Fruit fly (Drosophila melanogaster): Measurements from ENCODE around the gene Pgam5.

The Pgam5 gene

DNA sequence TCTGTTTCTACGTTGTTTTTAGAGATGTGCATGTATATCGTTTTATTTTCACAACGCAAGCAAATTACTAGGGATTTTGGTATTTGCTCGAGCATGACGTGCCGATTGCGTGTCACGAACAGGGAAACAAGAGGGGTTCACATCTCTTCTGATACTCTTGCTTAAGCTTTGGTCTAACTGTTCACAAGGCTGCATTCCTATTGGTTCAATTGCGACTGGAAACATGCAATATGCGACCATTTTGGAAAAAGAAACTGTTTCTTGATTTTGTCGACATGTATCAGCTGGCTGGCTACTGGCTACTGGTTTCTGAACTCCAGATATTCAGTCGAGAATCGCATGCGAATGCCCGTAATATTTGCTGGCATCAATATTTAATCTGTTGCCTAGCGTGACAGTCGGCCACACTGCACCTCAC lies 6.8 kb upstream of the Pgam5 start, which contains the start of gene Coa8 (continued):
- TF ChIP-seq CG11085 (GFP tag; IDR thresholded peaks at IDR 0.05) (0 out of 2 replicates have a peak, but pooled peaks have one; percentile 14), D (optimal IDR thresholded peaks at IDR 0.05) (no peak), D (GFP tag; optimal IDR thresholded peaks at IDR 0.05) (no peak), Lim3 (GFP tag; IDR thresholded peaks at IDR 0.05) (no peak), CG8944 (GFP tag; optimal IDR thresholded peaks at IDR 0.05) (no peak), Atf-2 (GFP tag; optimal IDR thresholded peaks at IDR 0.05) (no peak), Six4 (GFP tag; optimal IDR thresholded peaks at IDR 0.05) (no peak), CG11695 (GFP tag; IDR thresholded peaks at IDR 0.05) (peak; percentile 49; the same call in 2 of the 3 replicates), CG6272 (GFP tag; IDR thresholded peaks at IDR 0.05) (0 out of 2 replicates have a peak, but pooled peaks have one; percentile 5), Poxn (GFP tag; IDR thresholded peaks at IDR 0.05) (0 out of 2 replicates have a peak, but pooled peaks have one; percentile 25), CG17361 (GFP tag; IDR thresholded peaks at IDR 0.05) (no peak; the same call in 2 of the 3 replicates), tio (GFP tag; optimal IDR thresholded peaks at IDR 0.05) (no peak), CG6689 (GFP tag; IDR thresholded peaks at IDR 0.05) (peak; percentile 25; the same call in 1 of the 2 replicates), CG5180 (GFP tag; optimal IDR thresholded peaks at IDR 0.05) (no peak), CG18476 (GFP tag; optimal IDR thresholded peaks at IDR 0.05) (no peak), bcd (GFP tag; optimal IDR thresholded peaks at IDR 0.05) (peak; percentile 37), ab (GFP tag; optimal IDR thresholded peaks at IDR 0.05) (no peak), ERR (GFP tag; optimal IDR thresholded peaks at IDR 0.05) (peak; percentile 23), dan (GFP tag; IDR thresholded peaks at IDR 0.05) (no peak), Elba2 (GFP tag; optimal IDR thresholded peaks at IDR 0.05) (peak; percentile 22), kni (GFP tag; optimal IDR thresholded peaks at IDR 0.05) (no peak), CG10147 (GFP tag; optimal IDR thresholded peaks at IDR 0.05) (peak; percentile 3), CG7987 (GFP tag; optimal IDR thresholded peaks at IDR 0.05) (no peak), CG11560 (tag; IDR thresholded peaks at IDR 0.05) (no peak), Pdp1 (GFP tag; optimal IDR thresholded peaks at IDR 0.05) (peak; percentile 49 to 75), CG9609 (GFP tag; optimal IDR thresholded peaks at IDR 0.05) (peak; percentile 66), B-H2 (GFP tag; optimal IDR thresholded peaks at IDR 0.05) (peak; percentile 9), CG4424 (GFP tag; optimal IDR thresholded peaks at IDR 0.05) (peak; percentile 4), HLHmδ (GFP tag; optimal IDR thresholded peaks at IDR 0.05) (no peak), CG8290 (GFP tag; optimal IDR thresholded peaks at IDR 0.05) (peak; percentile 13), CG8290 (tag; optimal IDR thresholded peaks at IDR 0.05) (peak; percentile 62 to 77), Myb (GFP tag; optimal IDR thresholded peaks at IDR 0.05) (peak; percentile 26), Bgb (GFP tag; IDR thresholded peaks at IDR 0.05; ENCODE audit: partially characterized antibody) (peak; percentile 39; the same call in 1 of the 2 replicates), sens (GFP tag) (peak; percentile 81), Doc3 (GFP tag; IDR thresholded peaks at IDR 0.05; ENCODE audit: partially characterized antibody) (peak; percentile 34), ro (GFP tag; IDR thresholded peaks at IDR 0.05) (no peak), vvl (GFP tag; IDR thresholded peaks at IDR 0.05) (no peak; the same call in 1 of the 2 replicates), Antp (GFP tag; optimal IDR thresholded peaks at IDR 0.05) (peak; percentile 47), CG17328 (GFP tag; IDR thresholded peaks at IDR 0.05) (0 out of 2 replicates have a peak, but pooled peaks have one; percentile 15), ATbp (GFP tag; optimal IDR thresholded peaks at IDR 0.05) (no peak), CG3995 (GFP tag; optimal IDR thresholded peaks at IDR 0.05) (peak; percentile 30), Ets65A (GFP tag) (peak; percentile 93), Deaf1 (tag; optimal IDR thresholded peaks at IDR 0.05) (no peak), CG4328 (GFP tag; optimal IDR thresholded peaks at IDR 0.05) (no peak), insv (GFP tag; optimal IDR thresholded peaks at IDR 0.05) (peak in 1 of 2 experiments; percentile 25), HLH54F (GFP tag; optimal IDR thresholded peaks at IDR 0.05) (peak; percentile 43), CG3065 (GFP tag; optimal IDR thresholded peaks at IDR 0.05) (no peak), ttk (GFP tag; IDR thresholded peaks at IDR 0.05) (peak; percentile 18; the same call in 1 of the 2 replicates), bbx (GFP tag; IDR thresholded peaks at IDR 0.05; ENCODE audit: partially characterized antibody) (peak; percentile 7; the same call in 1 of the 2 replicates), zf30C (GFP tag; optimal IDR thresholded peaks at IDR 0.05) (no peak), Meics (GFP tag; optimal IDR thresholded peaks at IDR 0.05) (peak; percentile 38), esg (GFP tag; conservative IDR thresholded peaks at IDR 0.05) (no peak; the same call in 1 of the 2 replicates)

Measured in whole organism, embryonic.